Fruit fly (Drosophila melanogaster): ENCODE data around the gene CNMaR.

DNA sequence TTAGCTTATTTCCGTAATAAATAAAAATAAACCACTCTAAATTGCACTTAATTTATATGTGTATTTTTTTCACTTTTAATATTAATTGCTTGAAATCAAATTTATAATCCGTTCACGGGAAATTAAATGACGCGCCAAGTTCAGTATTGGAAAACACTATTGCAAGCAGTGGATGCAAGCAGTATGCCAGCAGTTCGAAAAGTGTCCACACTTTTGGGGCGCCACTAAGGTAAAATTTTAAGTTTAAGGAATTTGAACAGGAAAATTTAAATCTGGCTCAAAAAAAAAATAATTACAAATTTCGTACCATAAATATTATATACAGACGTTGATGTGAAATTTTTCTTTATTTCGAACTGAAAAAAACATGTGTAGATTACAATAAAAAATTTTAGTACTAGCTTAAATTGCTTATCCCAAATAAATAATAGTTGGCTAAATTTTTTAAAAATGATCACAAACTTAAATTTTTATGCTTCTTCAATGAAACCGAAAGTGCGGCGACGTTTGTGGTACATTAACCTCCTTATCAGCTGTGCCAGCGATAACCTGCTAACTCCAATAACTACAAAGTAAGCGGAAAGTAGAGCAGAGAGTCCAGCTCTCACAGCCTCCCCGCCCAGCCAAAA, 29.8 kb upstream of the CNMaR start:
- no peak for TF ChIP-seq Myc (optimal IDR thresholded peaks at IDR 0.05)
- no peak for TF ChIP-seq insv (optimal IDR thresholded peaks at IDR 0.05)
